Fruit fly (Drosophila melanogaster) whole organism, embryonic: ENCODE measurements around the gene Cypl.

Experiments
- Abd-B ChIP-seq: fragments of 200-800 bp; sonication (Bioruptor generic); optimal IDR thresholded peaks from 2 replicates; lab custom pipeline; 2018; ENCODE audit warnings: missing biosample characterization, mild to moderate bottlenecking, missing genetic modification characterization, moderate library complexity
- Bgb ChIP-seq: fragments of 200-800 bp; sonication (Bioruptor generic); IDR thresholded peaks from 2 replicates; pipeline ENCODE4 v1.3.6; 2022; ENCODE audit warnings: missing biosample characterization, missing genetic modification characterization; ENCODE audit not compliant: partially characterized antibody
- CG10147 ChIP-seq: fragments of 200-800 bp; sonication (Bioruptor generic); optimal IDR thresholded peaks from 2 replicates; lab custom pipeline; 2019; ENCODE audit warnings: missing biosample characterization, mild to moderate bottlenecking, missing genetic modification characterization, moderate library complexity
- CG10209 ChIP-seq: fragments of 200-800 bp; sonication (Bioruptor generic); optimal IDR thresholded peaks from 3 replicates; lab custom pipeline; 2017; ENCODE audit warnings: missing biosample characterization, mild to moderate bottlenecking, missing genetic modification characterization, missing genetic modification reagents
- CG12659 ChIP-seq: fragments of 200-800 bp; sonication (Bioruptor generic); optimal IDR thresholded peaks from 3 replicates; lab custom pipeline; 2017; ENCODE audit warnings: mild to moderate bottlenecking, missing biosample characterization, missing genetic modification reagents, missing genetic modification characterization
- CG12769 ChIP-seq: fragments of 200-800 bp; sonication (Bioruptor generic); optimal IDR thresholded peaks from 2 replicates; lab custom pipeline; 2019; ENCODE audit warnings: missing biosample characterization, mild to moderate bottlenecking, missing genetic modification characterization, moderate library complexity
- CG12942 ChIP-seq: fragments of 200-800 bp; sonication (Bioruptor generic); optimal IDR thresholded peaks from 3 replicates; lab custom pipeline; 2016; ENCODE audit warnings: missing biosample characterization, missing genetic modification characterization
- CG14014 ChIP-seq: fragments of 200-800 bp; sonication (Bioruptor generic); IDR thresholded peaks from 2 replicates; pipeline ENCODE4 v1.3.6; 2022; ENCODE audit warnings: missing biosample characterization, missing genetic modification characterization
- CG15696 ChIP-seq: fragments of 200-800 bp; sonication (Bioruptor generic); optimal IDR thresholded peaks from 2 replicates; lab custom pipeline; 2019; ENCODE audit warnings: missing biosample characterization, mild to moderate bottlenecking, missing genetic modification characterization, moderate library complexity
- CG18764 ChIP-seq: fragments of 200-800 bp; sonication (Bioruptor generic); optimal IDR thresholded peaks from 3 replicates; lab custom pipeline; 2016; ENCODE audit warnings: missing biosample characterization, missing genetic modification characterization
- CG30431 ChIP-seq: fragments of 200-800 bp; sonication (Bioruptor generic); optimal IDR thresholded peaks from 2 replicates; lab custom pipeline; 2017; ENCODE audit warnings: missing biosample characterization, missing genetic modification characterization
- CG3281 ChIP-seq: fragments of 200-800 bp; sonication (Bioruptor generic); optimal IDR thresholded peaks from 3 replicates; lab custom pipeline; 2017; ENCODE audit warnings: missing biosample characterization, mild to moderate bottlenecking, missing genetic modification characterization
- CG34376 ChIP-seq: fragments of 200-800 bp; sonication (Bioruptor generic); optimal IDR thresholded peaks from 2 replicates; lab custom pipeline; 2018; ENCODE audit warnings: missing biosample characterization, mild to moderate bottlenecking, missing genetic modification characterization
- CG4617 ChIP-seq: fragments of 200-800 bp; sonication (Bioruptor generic); optimal IDR thresholded peaks from 3 replicates; lab custom pipeline; 2016; ENCODE audit warnings: missing biosample characterization, missing genetic modification characterization, borderline replicate concordance
- CG5953 ChIP-seq: fragments of 200-800 bp; sonication (Bioruptor generic); IDR thresholded peaks from 2 replicates; pipeline ENCODE4 v1.3.6; 2022; ENCODE audit warnings: missing biosample characterization, missing genetic modification characterization
- CG6254 ChIP-seq: fragments of 200-800 bp; sonication (Bioruptor generic); optimal IDR thresholded peaks from 3 replicates; lab custom pipeline; 2017; ENCODE audit warnings: mild to moderate bottlenecking, missing biosample characterization, missing genetic modification reagents, missing genetic modification characterization
- CG8944 ChIP-seq: fragments of 200-800 bp; sonication (Bioruptor generic); optimal IDR thresholded peaks from 3 replicates; lab custom pipeline; 2016; ENCODE audit warnings: missing biosample characterization, missing genetic modification characterization
- CG9727 ChIP-seq: fragments of 200-800 bp; sonication (Bioruptor generic); optimal IDR thresholded peaks from 3 replicates; lab custom pipeline; 2017; ENCODE audit warnings: missing biosample characterization, mild to moderate bottlenecking, missing genetic modification characterization
- D19B ChIP-seq: fragments of 200-800 bp; sonication (Bioruptor generic); optimal IDR thresholded peaks from 2 replicates; lab custom pipeline; 2017; ENCODE audit warnings: missing biosample characterization, mild to moderate bottlenecking, missing genetic modification characterization
- Dfd ChIP-seq, 2 experiments: fragments of >200 bp; optimal IDR thresholded peaks; 2 replicates each; lab custom pipeline; 2017; ENCODE audit warnings: missing biosample characterization in 2 of 2, missing genetic modification characterization in 2 of 2
- E2f2 ChIP-seq: fragments of 200-800 bp; sonication (Bioruptor generic); IDR thresholded peaks from 2 replicates; pipeline ENCODE4 v1.3.6; 2022; ENCODE audit warnings: missing biosample characterization, missing genetic modification characterization
- Fer2 ChIP-seq: fragments of 200-800 bp; sonication (Bioruptor generic); optimal IDR thresholded peaks from 2 replicates; lab custom pipeline; 2018; ENCODE audit warnings: missing biosample characterization, mild to moderate bottlenecking, missing genetic modification characterization, moderate library complexity
- HHEX ChIP-seq: fragments of 200-800 bp; sonication (Bioruptor generic); optimal IDR thresholded peaks from 3 replicates; lab custom pipeline; 2017; ENCODE audit warnings: missing biosample characterization, mild to moderate bottlenecking, missing genetic modification characterization, missing genetic modification reagents
- HmgZ ChIP-seq: fragments of 200-800 bp; sonication (Bioruptor generic); optimal IDR thresholded peaks from 2 replicates; lab custom pipeline; 2018; ENCODE audit warnings: missing biosample characterization, mild to moderate bottlenecking, missing genetic modification characterization
- MBD-R2 ChIP-seq: fragments of 200-800 bp; sonication (Bioruptor generic); IDR thresholded peaks from 2 replicates; pipeline ENCODE4 v1.3.6; 2022; ENCODE audit warnings: missing biosample characterization, missing genetic modification characterization
- Max ChIP-seq: fragments of 200-800 bp; sonication (Bioruptor generic); optimal IDR thresholded peaks from 2 replicates; lab custom pipeline; 2016; ENCODE audit warnings: missing biosample characterization, mild to moderate bottlenecking, missing genetic modification characterization
- Opbp ChIP-seq: fragments of 200-800 bp; sonication (Bioruptor generic); IDR thresholded peaks from 3 replicates; pipeline ENCODE4 v1.3.6; 2022; ENCODE audit warnings: missing biosample characterization, missing genetic modification characterization; ENCODE audit not compliant: partially characterized antibody
- Pdp1 ChIP-seq, 2 experiments: fragments of 200-800 bp; sonication (Bioruptor generic); optimal IDR thresholded peaks; 3 replicates each; lab custom pipeline; 2016; ENCODE audit warnings: missing biosample characterization in 2 of 2, missing genetic modification characterization in 2 of 2, mild to moderate bottlenecking in 1 of 2, moderate library complexity in 1 of 2
- Stat92E ChIP-seq, 3 experiments: fragments of >200 bp in 2 of 3; fragments of 200-800 bp in 1 of 3; sonication (Bioruptor generic) in 1 of 3; optimal IDR thresholded peaks; 2 replicates each; lab custom pipeline; 2017 to 2019; ENCODE audit warnings: missing biosample characterization in 3 of 3, missing genetic modification characterization in 3 of 3, mild to moderate bottlenecking in 1 of 3, moderate library complexity in 1 of 3
- Vsx1 ChIP-seq: fragments of 200-800 bp; sonication (Bioruptor generic); optimal IDR thresholded peaks from 2 replicates; lab custom pipeline; 2017; ENCODE audit warnings: missing biosample characterization, mild to moderate bottlenecking, missing genetic modification characterization, missing genetic modification reagents
- al ChIP-seq: fragments of 200-800 bp; sonication (Bioruptor generic); IDR thresholded peaks from 2 replicates; pipeline ENCODE4 v1.3.6; 2022; ENCODE audit warnings: missing biosample characterization, missing genetic modification characterization
- btn ChIP-seq: fragments of 200-800 bp; sonication (Bioruptor generic); optimal IDR thresholded peaks from 2 replicates; lab custom pipeline; 2016; ENCODE audit warnings: missing biosample characterization, missing genetic modification characterization
- chm ChIP-seq: fragments of 200-800 bp; sonication (Bioruptor generic); IDR thresholded peaks from 2 replicates; pipeline ENCODE4 v1.3.6; 2022; ENCODE audit warnings: missing biosample characterization, missing genetic modification characterization
- ci ChIP-seq: fragments of 200-800 bp; sonication (Bioruptor generic); IDR thresholded peaks from 3 replicates; pipeline ENCODE4 v1.3.6; 2022; ENCODE audit warnings: missing biosample characterization, missing genetic modification characterization
- disco-r ChIP-seq: fragments of 200-800 bp; sonication (Bioruptor generic); optimal IDR thresholded peaks from 2 replicates; lab custom pipeline; 2016; ENCODE audit warnings: missing biosample characterization, missing genetic modification characterization
- dm ChIP-seq: fragments of 200-800 bp; sonication (Bioruptor generic); optimal IDR thresholded peaks from 3 replicates; lab custom pipeline; 2016; ENCODE audit warnings: missing biosample characterization, missing genetic modification characterization
- dmrt99B ChIP-seq: fragments of 200-800 bp; sonication (Bioruptor generic); optimal IDR thresholded peaks from 2 replicates; lab custom pipeline; 2018; ENCODE audit warnings: missing biosample characterization, mild to moderate bottlenecking, missing genetic modification characterization, moderate library complexity
- fd102C ChIP-seq: fragments of 200-800 bp; sonication (Bioruptor generic); optimal IDR thresholded peaks from 2 replicates; lab custom pipeline; 2018; ENCODE audit warnings: missing biosample characterization, mild to moderate bottlenecking, missing genetic modification characterization, moderate library complexity
- ftz-f1 ChIP-seq: fragments of 200-800 bp; sonication (Bioruptor generic); optimal IDR thresholded peaks from 2 replicates; lab custom pipeline; 2016; ENCODE audit warnings: missing biosample characterization, missing genetic modification characterization
- hbn ChIP-seq: fragments of 200-800 bp; sonication (Bioruptor generic); IDR thresholded peaks from 2 replicates; pipeline ENCODE4 v1.3.6; 2022; ENCODE audit warnings: missing biosample characterization, missing genetic modification characterization; ENCODE audit not compliant: partially characterized antibody
- hkb ChIP-seq, 2 experiments: fragments of 200-800 bp in 1 of 2; fragments of >200 bp in 1 of 2; sonication (Bioruptor generic) in 1 of 2; IDR thresholded peaks in 1 of 2; optimal IDR thresholded peaks in 1 of 2; 2 replicates each; pipeline versions ENCODE4 v1.3.6 to Lab custom; 2017 to 2022; ENCODE audit warnings: missing biosample characterization in 1 of 2, missing genetic modification characterization in 1 of 2
- maf-S ChIP-seq: fragments of 200-800 bp; sonication (Bioruptor generic); optimal IDR thresholded peaks from 2 replicates; lab custom pipeline; 2016; ENCODE audit warnings: missing biosample characterization, missing genetic modification characterization
- nerfin-1 ChIP-seq: fragments of 200-800 bp; sonication (Bioruptor generic); optimal IDR thresholded peaks from 3 replicates; lab custom pipeline; 2019; ENCODE audit warnings: missing biosample characterization, mild to moderate bottlenecking, missing genetic modification characterization, moderate library complexity
- onecut ChIP-seq: fragments of 200-800 bp; sonication (Bioruptor generic); IDR thresholded peaks from 2 replicates; pipeline ENCODE4 v1.3.6; 2022; ENCODE audit warnings: missing biosample characterization, missing genetic modification characterization
- pho ChIP-seq: fragments of 200-800 bp; sonication (Bioruptor generic); optimal IDR thresholded peaks from 2 replicates; lab custom pipeline; 2016; ENCODE audit warnings: missing biosample characterization, missing genetic modification characterization
- pros ChIP-seq: fragments of 200-800 bp; sonication (Bioruptor generic); optimal IDR thresholded peaks from 3 replicates; lab custom pipeline; 2019; ENCODE audit warnings: missing biosample characterization, mild to moderate bottlenecking, missing genetic modification characterization, moderate library complexity
- ranshi ChIP-seq: fragments of 200-800 bp; sonication (Bioruptor generic); IDR thresholded peaks from 2 replicates; pipeline ENCODE4 v1.3.6; 2022; ENCODE audit warnings: missing biosample characterization, missing genetic modification characterization
- unc-4 ChIP-seq: fragments of 200-800 bp; sonication (Bioruptor generic); IDR thresholded peaks from 2 replicates; pipeline ENCODE4 v1.3.6; 2022; ENCODE audit warnings: missing biosample characterization, missing genetic modification characterization; ENCODE audit not compliant: partially characterized antibody

The Cypl gene

dm6 chr3L:540432-540973, 2.2 kb downstream of the Cypl start, which contains the start of the genes klar and BORCS6 (continued):
- peak; percentile 88 for TF ChIP-seq CG12659 (GFP tag; lab: Kevin White, UChicago)
- peak; percentile 3 for TF ChIP-seq CG10209
- peak; percentile 61 for TF ChIP-seq pho (GFP tag; lab: Kevin White, UChicago)
- TF ChIP-seq unc-4: peak; percentile 98
- TF ChIP-seq Bgb (GFP tag; lab: Robert Waterston, UW): peak; percentile 97
- peak; percentile 85 for TF ChIP-seq chm (GFP tag; lab: Robert Waterston, UW)
- no peak for TF ChIP-seq ftz-f1 (GFP tag; lab: Kevin White, UChicago)
- TF ChIP-seq MBD-R2: no peak; the same call in none of the 2 replicates
- TF ChIP-seq Fer2: peak; percentile 2
- TF ChIP-seq CG18764 (GFP tag; lab: Kevin White, UChicago): peak; percentile 47
- peak; percentile 50 to 70 for TF ChIP-seq Pdp1 (GFP tag; optimal IDR thresholded peaks at IDR 0.05; lab: Kevin White, UChicago)
- TF ChIP-seq nerfin-1 (tag; lab: Kevin White, UChicago): peak; percentile 45
- peak; percentile 60 for TF ChIP-seq Abd-B
- TF ChIP-seq CG30431 (GFP tag; lab: Kevin White, UChicago): no peak
- no peak for TF ChIP-seq disco-r (GFP tag; lab: Kevin White, UChicago)
- no peak for TF ChIP-seq hkb (optimal IDR thresholded peaks at IDR 0.05; lab: Kevin White, UChicago)
- peak; percentile 60 for TF ChIP-seq hkb (GFP tag; IDR thresholded peaks at IDR 0.05; lab: Robert Waterston, UW)
- TF ChIP-seq D19B (GFP tag; lab: Kevin White, UChicago): no peak
- no peak for TF ChIP-seq Dfd (GFP tag; optimal IDR thresholded peaks at IDR 0.05; lab: Kevin White, UChicago)
- TF ChIP-seq CG8944 (GFP tag; lab: Kevin White, UChicago): peak; percentile 46
- peak; percentile 63 for TF ChIP-seq CG4617
- peak; percentile 35; the same call in 1 of the 2 replicates for TF ChIP-seq CG14014 (GFP tag; lab: Robert Waterston, UW)
- peak; percentile 63 for TF ChIP-seq Max (GFP tag; lab: Kevin White, UChicago)
- TF ChIP-seq Opbp (GFP tag; lab: Robert Waterston, UW): peak; percentile 95
- TF ChIP-seq dm: peak; percentile 59
- TF ChIP-seq Vsx1 (GFP tag; lab: Kevin White, UChicago): peak; percentile 6
- TF ChIP-seq CG15696: peak; percentile 39
- TF ChIP-seq dmrt99B (tag; lab: Kevin White, UChicago): peak; percentile 4
- TF ChIP-seq pros: no peak
- TF ChIP-seq CG12769 (tag; lab: Kevin White, UChicago): peak; percentile 81
- TF ChIP-seq btn (GFP tag; lab: Kevin White, UChicago): no peak
- TF ChIP-seq al (GFP tag; lab: Robert Waterston, UW): peak; percentile 64
- no peak for TF ChIP-seq CG6254 (GFP tag; lab: Kevin White, UChicago)
- peak; percentile 43 for TF ChIP-seq CG12942
- peak; percentile 68 for TF ChIP-seq HmgZ (tag; lab: Kevin White, UChicago)
- peak in 1 of 3 experiments; percentile 91 for TF ChIP-seq Stat92E (GFP tag; optimal IDR thresholded peaks at IDR 0.05; lab: Kevin White, UChicago)
- TF ChIP-seq CG10147 (GFP tag; lab: Kevin White, UChicago): peak; percentile 69
- TF ChIP-seq CG5953 (GFP tag; lab: Robert Waterston, UW): no peak
- no peak for TF ChIP-seq fd102C (GFP tag; lab: Kevin White, UChicago)
- TF ChIP-seq CG9727: peak; percentile 46
- no peak for TF ChIP-seq ranshi (GFP tag; lab: Robert Waterston, UW)
- peak; percentile 98 for TF ChIP-seq hbn (GFP tag; lab: Robert Waterston, UW)
- TF ChIP-seq HHEX: peak; percentile 18
- peak; percentile 71 for TF ChIP-seq CG34376
- TF ChIP-seq ci (GFP tag; lab: Robert Waterston, UW): peak; percentile 71; the same call in 2 of the 3 replicates
- peak; percentile 62 for TF ChIP-seq E2f2
- peak; percentile 68 for TF ChIP-seq maf-S (GFP tag; lab: Kevin White, UChicago)
- peak; percentile 54 for TF ChIP-seq onecut (GFP tag; lab: Robert Waterston, UW)
- peak; percentile 39 for TF ChIP-seq CG3281 (GFP tag; lab: Kevin White, UChicago)
